Fruit fly (Drosophila melanogaster) whole organism, embryonic: ENCODE measurements around the gene Sap30.

Source experiments
- Abd-B ChIP-seq: fragments of 200-800 bp; sonication (Bioruptor generic); optimal IDR thresholded peaks from 2 replicates; lab custom pipeline; 2018; ENCODE audit warnings: missing biosample characterization, mild to moderate bottlenecking, missing genetic modification characterization, moderate library complexity
- BEAF-32 ChIP-seq: fragments of 200-800 bp; sonication (Bioruptor generic); optimal IDR thresholded peaks from 3 replicates; lab custom pipeline; 2017; ENCODE audit warnings: missing biosample characterization, missing genetic modification characterization, mild to moderate bottlenecking, moderate library complexity, missing genetic modification reagents
- CG10543 ChIP-seq: fragments of 200-800 bp; sonication (Bioruptor generic); optimal IDR thresholded peaks from 3 replicates; lab custom pipeline; 2017; ENCODE audit warnings: missing biosample characterization, mild to moderate bottlenecking, missing genetic modification characterization, moderate library complexity
- CG12104 ChIP-seq: fragments of 200-800 bp; sonication (Bioruptor generic); optimal IDR thresholded peaks from 3 replicates; lab custom pipeline; 2016; ENCODE audit warnings: missing biosample characterization, missing genetic modification characterization
- CG12391 ChIP-seq: fragments of 200-800 bp; sonication (Bioruptor generic); optimal IDR thresholded peaks from 3 replicates; lab custom pipeline; 2018; ENCODE audit warnings: missing biosample characterization, mild to moderate bottlenecking, missing genetic modification characterization, moderate library complexity
- CG12942 ChIP-seq: fragments of 200-800 bp; sonication (Bioruptor generic); optimal IDR thresholded peaks from 3 replicates; lab custom pipeline; 2016; ENCODE audit warnings: missing biosample characterization, missing genetic modification characterization
- CG14014 ChIP-seq: fragments of 200-800 bp; sonication (Bioruptor generic); IDR thresholded peaks from 2 replicates; pipeline ENCODE4 v1.3.6; 2022; ENCODE audit warnings: missing biosample characterization, missing genetic modification characterization
- CG14441 ChIP-seq: fragments of 200-800 bp; sonication (Bioruptor generic); IDR thresholded peaks from 2 replicates; pipeline ENCODE4 v1.3.6; 2022; ENCODE audit warnings: missing biosample characterization, missing genetic modification characterization
- CG15696 ChIP-seq: fragments of 200-800 bp; sonication (Bioruptor generic); optimal IDR thresholded peaks from 2 replicates; lab custom pipeline; 2019; ENCODE audit warnings: missing biosample characterization, mild to moderate bottlenecking, missing genetic modification characterization, moderate library complexity
- CG1647 ChIP-seq: fragments of 200-800 bp; sonication (Bioruptor generic); optimal IDR thresholded peaks from 3 replicates; lab custom pipeline; 2016; ENCODE audit warnings: missing biosample characterization, missing genetic modification characterization
- CG16779 ChIP-seq: fragments of 200-800 bp; sonication (Bioruptor generic); IDR thresholded peaks from 2 replicates; pipeline ENCODE4 v1.3.6; 2022; ENCODE audit warnings: missing biosample characterization, missing genetic modification characterization
- CG17385 ChIP-seq: fragments of 200-800 bp; sonication (Bioruptor generic); optimal IDR thresholded peaks from 3 replicates; lab custom pipeline; 2018; ENCODE audit warnings: missing biosample characterization, mild to moderate bottlenecking, missing genetic modification characterization
- CG32532 ChIP-seq: fragments of 200-800 bp; sonication (Bioruptor generic); IDR thresholded peaks from 2 replicates; pipeline ENCODE4 v1.3.6; 2022; ENCODE audit warnings: missing biosample characterization, missing genetic modification characterization
- CG42726 ChIP-seq: fragments of 200-800 bp; sonication (Bioruptor generic); IDR thresholded peaks from 2 replicates; pipeline ENCODE4 v1.3.6; 2022; ENCODE audit warnings: missing biosample characterization, missing genetic modification characterization; ENCODE audit not compliant: partially characterized antibody
- CG4328 ChIP-seq: fragments of 200-800 bp; sonication (Bioruptor generic); optimal IDR thresholded peaks from 3 replicates; lab custom pipeline; 2017; ENCODE audit warnings: missing biosample characterization, missing genetic modification reagents, missing genetic modification characterization
- CG4730 ChIP-seq: fragments of 200-800 bp; sonication (Bioruptor generic); IDR thresholded peaks from 2 replicates; pipeline ENCODE4 v1.3.6; 2022; ENCODE audit warnings: missing biosample characterization, missing genetic modification characterization
- CG5180 ChIP-seq: fragments of 200-800 bp; sonication (Bioruptor generic); optimal IDR thresholded peaks from 3 replicates; lab custom pipeline; 2017; ENCODE audit warnings: missing biosample characterization, missing genetic modification characterization, mild to moderate bottlenecking, moderate library complexity, missing genetic modification reagents
- CG6272 ChIP-seq: fragments of 200-800 bp; sonication (Bioruptor generic); IDR thresholded peaks from 2 replicates; pipeline ENCODE4 v1.3.6; 2022; ENCODE audit warnings: missing biosample characterization, missing genetic modification characterization
- CG7556 ChIP-seq: fragments of 200-800 bp; sonication (Bioruptor generic); optimal IDR thresholded peaks from 2 replicates; lab custom pipeline; 2017; ENCODE audit warnings: missing biosample characterization, mild to moderate bottlenecking, missing genetic modification characterization
- CG7987 ChIP-seq: fragments of 200-800 bp; sonication (Bioruptor generic); optimal IDR thresholded peaks from 2 replicates; lab custom pipeline; 2018; ENCODE audit warnings: missing biosample characterization, mild to moderate bottlenecking, missing genetic modification characterization, moderate library complexity
- CG8089 ChIP-seq: fragments of 200-800 bp; sonication (Bioruptor generic); optimal IDR thresholded peaks from 3 replicates; lab custom pipeline; 2016; ENCODE audit warnings: missing biosample characterization, missing genetic modification characterization
- CG8281 ChIP-seq: fragments of 200-800 bp; sonication (Bioruptor generic); optimal IDR thresholded peaks from 2 replicates; lab custom pipeline; 2018; ENCODE audit warnings: missing biosample characterization, mild to moderate bottlenecking, missing genetic modification characterization, moderate library complexity
- ERR ChIP-seq: fragments of 200-800 bp; sonication (Bioruptor generic); optimal IDR thresholded peaks from 2 replicates; lab custom pipeline; 2016; ENCODE audit warnings: missing biosample characterization, missing genetic modification characterization
- Fer2 ChIP-seq: fragments of 200-800 bp; sonication (Bioruptor generic); optimal IDR thresholded peaks from 2 replicates; lab custom pipeline; 2018; ENCODE audit warnings: missing biosample characterization, mild to moderate bottlenecking, missing genetic modification characterization, moderate library complexity
- Gsc ChIP-seq: fragments of 200-800 bp; sonication (Bioruptor generic); IDR thresholded peaks from 2 replicates; pipeline ENCODE4 v1.3.6; 2022; ENCODE audit warnings: missing biosample characterization, missing genetic modification characterization
- H2.0 ChIP-seq: fragments of 200-800 bp; sonication (Bioruptor generic); IDR thresholded peaks from 2 replicates; pipeline ENCODE4 v1.3.6; 2022; ENCODE audit warnings: missing biosample characterization, missing genetic modification characterization
- HHEX ChIP-seq: fragments of 200-800 bp; sonication (Bioruptor generic); optimal IDR thresholded peaks from 3 replicates; lab custom pipeline; 2017; ENCODE audit warnings: missing biosample characterization, mild to moderate bottlenecking, missing genetic modification characterization, missing genetic modification reagents
- Myb ChIP-seq: fragments of 200-800 bp; sonication (Bioruptor generic); optimal IDR thresholded peaks from 2 replicates; lab custom pipeline; 2016; ENCODE audit warnings: missing biosample characterization, missing genetic modification characterization
- NFAT ChIP-seq: fragments of 200-800 bp; sonication (Bioruptor generic); IDR thresholded peaks from 2 replicates; pipeline ENCODE4 v1.3.6; 2022; ENCODE audit warnings: missing biosample characterization, missing genetic modification characterization
- Opbp ChIP-seq: fragments of 200-800 bp; sonication (Bioruptor generic); IDR thresholded peaks from 3 replicates; pipeline ENCODE4 v1.3.6; 2022; ENCODE audit warnings: missing biosample characterization, missing genetic modification characterization; ENCODE audit not compliant: partially characterized antibody
- ato ChIP-seq: fragments of 200-800 bp; sonication (Bioruptor generic); IDR thresholded peaks from 2 replicates; pipeline ENCODE4 v1.3.6; 2022; ENCODE audit warnings: missing biosample characterization, missing genetic modification characterization; ENCODE audit not compliant: partially characterized antibody
- cato ChIP-seq: fragments of 200-800 bp; sonication (Bioruptor generic); optimal IDR thresholded peaks from 2 replicates; lab custom pipeline; 2016; ENCODE audit warnings: missing biosample characterization, missing genetic modification characterization, borderline replicate concordance
- cwo ChIP-seq: fragments of 200-800 bp; sonication (Bioruptor generic); optimal IDR thresholded peaks from 3 replicates; lab custom pipeline; 2017; ENCODE audit warnings: missing biosample characterization, missing genetic modification characterization, mild to moderate bottlenecking, moderate library complexity, missing genetic modification reagents
- fu2 ChIP-seq: fragments of 200-800 bp; sonication (Bioruptor generic); optimal IDR thresholded peaks from 2 replicates; lab custom pipeline; 2016; ENCODE audit warnings: missing biosample characterization, missing genetic modification characterization
- gem ChIP-seq: fragments of 200-800 bp; sonication (Bioruptor generic); optimal IDR thresholded peaks from 2 replicates; lab custom pipeline; 2019; ENCODE audit warnings: missing biosample characterization, mild to moderate bottlenecking, missing genetic modification characterization, moderate library complexity
- grau ChIP-seq: fragments of 200-800 bp; optimal IDR thresholded peaks from 3 replicates; lab custom pipeline; 2019; ENCODE audit warnings: missing biosample characterization, mild to moderate bottlenecking, missing genetic modification characterization, moderate library complexity
- gro ChIP-seq: fragments of 200-800 bp; sonication (Bioruptor generic); optimal IDR thresholded peaks from 2 replicates; lab custom pipeline; 2016; ENCODE audit warnings: missing biosample characterization, missing genetic modification characterization
- h ChIP-seq: fragments of >200 bp; optimal IDR thresholded peaks from 2 replicates; lab custom pipeline; 2017
- her ChIP-seq: fragments of 200-800 bp; sonication (Bioruptor generic); optimal IDR thresholded peaks from 2 replicates; lab custom pipeline; 2016; ENCODE audit warnings: missing biosample characterization, missing genetic modification characterization
- nau ChIP-seq: fragments of 200-800 bp; sonication (Bioruptor generic); optimal IDR thresholded peaks from 3 replicates; lab custom pipeline; 2017; ENCODE audit warnings: missing biosample characterization, mild to moderate bottlenecking, missing genetic modification characterization, missing genetic modification reagents
- pfk ChIP-seq: fragments of 200-800 bp; sonication (Bioruptor generic); optimal IDR thresholded peaks from 2 replicates; lab custom pipeline; 2018; ENCODE audit warnings: missing biosample characterization, mild to moderate bottlenecking, missing genetic modification characterization, moderate library complexity
- pros ChIP-seq: fragments of 200-800 bp; sonication (Bioruptor generic); optimal IDR thresholded peaks from 3 replicates; lab custom pipeline; 2019; ENCODE audit warnings: missing biosample characterization, mild to moderate bottlenecking, missing genetic modification characterization, moderate library complexity
- repo ChIP-seq: fragments of 200-800 bp; sonication (Bioruptor generic); optimal IDR thresholded peaks from 2 replicates; lab custom pipeline; 2016; ENCODE audit warnings: missing biosample characterization, missing genetic modification characterization
- salm ChIP-seq: fragments of 200-800 bp; sonication (Bioruptor generic); optimal IDR thresholded peaks from 2 replicates; lab custom pipeline; 2018; ENCODE audit warnings: missing biosample characterization, mild to moderate bottlenecking, missing genetic modification characterization
- so ChIP-seq: fragments of 200-800 bp; sonication (Bioruptor generic); IDR thresholded peaks from 3 replicates; pipeline ENCODE4 v1.3.6; 2022; ENCODE audit warnings: missing biosample characterization, missing genetic modification characterization
- trem ChIP-seq: fragments of 200-800 bp; optimal IDR thresholded peaks from 3 replicates; lab custom pipeline; 2019; ENCODE audit warnings: missing biosample characterization, mild to moderate bottlenecking, missing genetic modification characterization, moderate library complexity
- trh ChIP-seq: fragments of 200-800 bp; sonication (Bioruptor generic); optimal IDR thresholded peaks from 2 replicates; lab custom pipeline; 2016; ENCODE audit warnings: missing biosample characterization, missing genetic modification characterization
- ttk ChIP-seq: fragments of 200-800 bp; sonication (Bioruptor generic); IDR thresholded peaks from 2 replicates; pipeline ENCODE4 v2.1.2; 2022; ENCODE audit warnings: missing biosample characterization, missing genetic modification characterization
- usp ChIP-seq: fragments of >200 bp; optimal IDR thresholded peaks from 2 replicates; lab custom pipeline; 2017; ENCODE audit warnings: missing biosample characterization, missing genetic modification characterization

Sap30 gene

dm6 chrX:16782175-16782916 is 4.7 kb upstream of the Sap30 start (continued):
- TF ChIP-seq pros (GFP tag; lab: Kevin White, UChicago): no peak
- no peak for TF ChIP-seq Gsc (GFP tag; lab: Robert Waterston, UW)
- TF ChIP-seq CG7556 (GFP tag; lab: Kevin White, UChicago): peak; percentile 41
- TF ChIP-seq repo (GFP tag; lab: Kevin White, UChicago): peak; percentile 21
- TF ChIP-seq HHEX (GFP tag; lab: Kevin White, UChicago): peak; percentile 21
- no peak for TF ChIP-seq gro (GFP tag; lab: Kevin White, UChicago)
- TF ChIP-seq CG16779 (GFP tag; lab: Robert Waterston, UW): no peak
- TF ChIP-seq cwo (GFP tag; lab: Kevin White, UChicago): peak; percentile 44
- no peak for TF ChIP-seq ERR (GFP tag; lab: Kevin White, UChicago)
- TF ChIP-seq ttk (GFP tag; lab: Robert Waterston, UW): no peak
- no peak for TF ChIP-seq trh (GFP tag; lab: Kevin White, UChicago)
- peak; percentile 47 for TF ChIP-seq grau (tag; lab: Kevin White, UChicago)
- TF ChIP-seq CG32532: peak; percentile 71
- no peak for TF ChIP-seq usp (GFP tag; lab: Kevin White, UChicago)
- peak; percentile 4 for TF ChIP-seq CG5180 (GFP tag; lab: Kevin White, UChicago)
- no peak for TF ChIP-seq BEAF-32 (GFP tag; lab: Kevin White, UChicago)
- no peak for TF ChIP-seq h (lab: Kevin White, UChicago)
- peak; percentile 52; the same call in 1 of the 2 replicates for TF ChIP-seq CG4730
- peak; percentile 55; the same call in 1 of the 3 replicates for TF ChIP-seq so (GFP tag; lab: Robert Waterston, UW)
- no peak for TF ChIP-seq fu2
- peak; percentile 32 for TF ChIP-seq CG17385
- peak; percentile 13 for TF ChIP-seq CG12942
- no peak for TF ChIP-seq CG6272 (GFP tag; lab: Robert Waterston, UW)
- peak; percentile 1 for TF ChIP-seq CG8089
- no peak for TF ChIP-seq cato
- no peak for TF ChIP-seq Opbp
- no peak for TF ChIP-seq ato
- TF ChIP-seq gem (tag; lab: Kevin White, UChicago): peak; percentile 70
- no peak for TF ChIP-seq trem
- peak; percentile 67 for TF ChIP-seq CG10543 (GFP tag; lab: Kevin White, UChicago)
- TF ChIP-seq H2.0 (GFP tag; lab: Robert Waterston, UW): 0 out of 2 replicates have a peak, but pooled peaks have one; percentile 21
- peak; percentile 29 for TF ChIP-seq CG12104 (GFP tag; lab: Kevin White, UChicago)
- TF ChIP-seq Abd-B (GFP tag; lab: Kevin White, UChicago): peak; percentile 4
- TF ChIP-seq CG1647 (GFP tag; lab: Kevin White, UChicago): no peak
- TF ChIP-seq CG42726 (GFP tag; lab: Robert Waterston, UW): no peak
- peak; percentile 30 for TF ChIP-seq salm (tag; lab: Kevin White, UChicago)
- 0 out of 2 replicates have a peak, but pooled peaks have one; percentile 23 for TF ChIP-seq NFAT (GFP tag; lab: Robert Waterston, UW)
- TF ChIP-seq Myb (GFP tag; lab: Kevin White, UChicago): peak; percentile 31
- no peak for TF ChIP-seq Fer2 (tag; lab: Kevin White, UChicago)
- TF ChIP-seq her (GFP tag; lab: Kevin White, UChicago): peak; percentile 5
- TF ChIP-seq CG7987: no peak
- TF ChIP-seq CG14014 (GFP tag; lab: Robert Waterston, UW): 0 out of 2 replicates have a peak, but pooled peaks have one; percentile 32
- TF ChIP-seq CG12391 (tag; lab: Kevin White, UChicago): peak; percentile 47
- TF ChIP-seq CG4328 (GFP tag; lab: Kevin White, UChicago): peak; percentile 7
- no peak for TF ChIP-seq CG8281 (tag; lab: Kevin White, UChicago)
- TF ChIP-seq nau (GFP tag; lab: Kevin White, UChicago): peak; percentile 11
- no peak for TF ChIP-seq pfk (GFP tag; lab: Kevin White, UChicago)
- no peak for TF ChIP-seq CG15696 (tag; lab: Kevin White, UChicago)
- TF ChIP-seq CG14441 (GFP tag; lab: Robert Waterston, UW): peak; percentile 67
